Worm (Caenorhabditis elegans) whole organism, early embryonic: ENCODE data around the gene fbxa-202.

ENCODE experiments used
- B0310.2 ChIP-seq: sonication (generic microtip); optimal IDR thresholded peaks from 2 replicates; lab custom pipeline; 2016; ENCODE audit warnings: mild to moderate bottlenecking, missing genetic modification characterization, missing compliant biosample characterization
- ama-1 ChIP-seq: fragments of 150-350 bp; optimal IDR thresholded peaks from 2 replicates; lab custom pipeline; 2014
- ets-7 ChIP-seq: sonication (generic microtip); optimal IDR thresholded peaks from 2 replicates; lab custom pipeline; 2016; ENCODE audit warnings: missing genotype, missing genetic modification characterization, missing compliant biosample characterization
- flt-1 ChIP-seq: fragments of 200-800 bp; sonication (Bioruptor generic); IDR thresholded peaks from 2 replicates; pipeline ENCODE4 v1.3.6; 2022; ENCODE audit warnings: missing genetic modification characterization, missing compliant biosample characterization
- hmg-4 ChIP-seq: fragments of 200-800 bp; sonication (Bioruptor generic); optimal IDR thresholded peaks from 2 replicates; lab custom pipeline; 2018; ENCODE audit warnings: mild to moderate bottlenecking, missing genetic modification characterization, missing compliant biosample characterization
- sea-1 ChIP-seq: fragments of 200-800 bp; sonication (Bioruptor generic); conservative IDR thresholded peaks from 2 replicates; pipeline ENCODE4 v1.3.6; 2022; ENCODE audit warnings: missing genetic modification characterization, missing compliant biosample characterization
- tbx-37 ChIP-seq: fragments of 200-800 bp; sonication (Bioruptor generic); conservative IDR thresholded peaks from 2 replicates; pipeline ENCODE4 v1.3.6; 2022; ENCODE audit warnings: missing genetic modification reagents, missing genetic modification characterization, missing compliant biosample characterization
- tra-4 ChIP-seq: sonication (generic microtip); optimal IDR thresholded peaks from 2 replicates; lab custom pipeline; 2017; ENCODE audit warnings: missing genetic modification characterization, missing compliant biosample characterization

- TF ChIP-seq ama-1 (lab: Kevin White, UChicago) = no peak
- TF ChIP-seq tbx-37 = no peak
- TF ChIP-seq flt-1 = no peak
- TF ChIP-seq hmg-4 (GFP tag; lab: Kevin White, UChicago) = no peak
- TF ChIP-seq B0310.2 (tag; lab: Kevin White, UChicago) = no peak
- no peak for TF ChIP-seq tra-4 (tag; lab: Kevin White, UChicago)
- TF ChIP-seq sea-1 = no peak
- TF ChIP-seq ets-7 (tag; lab: Kevin White, UChicago) = no peak
Observed at ce11 chrV:6321280-6321679, 5.8 kb upstream of the fbxa-202 start.
